Fruit fly (Drosophila melanogaster) whole organism, embryonic: ENCODE results near the gene Hecw.

Experiments used
- ATbp ChIP-seq: fragments of 200-800 bp; sonication (Bioruptor generic); optimal IDR thresholded peaks from 2 replicates; lab custom pipeline; 2017; ENCODE audit warnings: missing biosample characterization, mild to moderate bottlenecking, missing genetic modification characterization, missing genetic modification reagents
- Antp ChIP-seq: fragments of 200-800 bp; sonication (Bioruptor generic); optimal IDR thresholded peaks from 3 replicates; lab custom pipeline; 2016; ENCODE audit warnings: missing biosample characterization, missing genetic modification characterization
- Atf6 ChIP-seq: fragments of 200-800 bp; sonication (Bioruptor generic); IDR thresholded peaks from 2 replicates; pipeline ENCODE4 v1.3.6; 2022; ENCODE audit warnings: missing biosample characterization, missing genetic modification characterization
- Blimp-1 ChIP-seq: fragments of 200-800 bp; sonication (Bioruptor generic); optimal IDR thresholded peaks from 3 replicates; lab custom pipeline; 2018; ENCODE audit warnings: missing biosample characterization, missing genetic modification characterization, mild to moderate bottlenecking, moderate library complexity, missing genetic modification reagents
- CG10366 ChIP-seq: fragments of 200-800 bp; sonication (Bioruptor generic); IDR thresholded peaks from 2 replicates; pipeline ENCODE4 v1.3.6; 2022; ENCODE audit warnings: missing biosample characterization, missing genetic modification characterization
- CG10543 ChIP-seq: fragments of 200-800 bp; sonication (Bioruptor generic); optimal IDR thresholded peaks from 3 replicates; lab custom pipeline; 2017; ENCODE audit warnings: missing biosample characterization, mild to moderate bottlenecking, missing genetic modification characterization, moderate library complexity
- CG11723 ChIP-seq: fragments of 200-800 bp; sonication (Bioruptor generic); optimal IDR thresholded peaks from 2 replicates; lab custom pipeline; 2017; ENCODE audit warnings: missing biosample characterization, mild to moderate bottlenecking, missing genetic modification characterization
- CG12744 ChIP-seq: fragments of 200-800 bp; sonication (Bioruptor generic); optimal IDR thresholded peaks from 2 replicates; lab custom pipeline; 2016; ENCODE audit warnings: missing biosample characterization, missing genetic modification characterization
- CG13424 ChIP-seq: fragments of 200-800 bp; sonication (Bioruptor generic); optimal IDR thresholded peaks from 2 replicates; lab custom pipeline; 2019; ENCODE audit warnings: missing biosample characterization, mild to moderate bottlenecking, missing genetic modification characterization, moderate library complexity
- CG14014 ChIP-seq: fragments of 200-800 bp; sonication (Bioruptor generic); IDR thresholded peaks from 2 replicates; pipeline ENCODE4 v1.3.6; 2022; ENCODE audit warnings: missing biosample characterization, missing genetic modification characterization
- CG14965 ChIP-seq: fragments of 200-800 bp; sonication (Bioruptor generic); optimal IDR thresholded peaks from 2 replicates; lab custom pipeline; 2016; ENCODE audit warnings: missing biosample characterization, missing genetic modification characterization, borderline replicate concordance
- CG15269 ChIP-seq: fragments of 200-800 bp; sonication (Bioruptor generic); optimal IDR thresholded peaks from 2 replicates; lab custom pipeline; 2018; ENCODE audit warnings: missing biosample characterization, mild to moderate bottlenecking, missing genetic modification characterization, moderate library complexity
- CG15601 ChIP-seq: fragments of 200-800 bp; sonication (Bioruptor generic); optimal IDR thresholded peaks from 3 replicates; lab custom pipeline; 2019; ENCODE audit warnings: missing biosample characterization, mild to moderate bottlenecking, missing genetic modification characterization, moderate library complexity
- CG1602 ChIP-seq: fragments of 200-800 bp; sonication (Bioruptor generic); optimal IDR thresholded peaks from 3 replicates; lab custom pipeline; 2016; ENCODE audit warnings: missing biosample characterization, missing genetic modification characterization
- CG1603 ChIP-seq: fragments of 200-800 bp; sonication (Bioruptor generic); optimal IDR thresholded peaks from 2 replicates; lab custom pipeline; 2019; ENCODE audit warnings: missing biosample characterization, mild to moderate bottlenecking, missing genetic modification characterization, moderate library complexity
- CG16779 ChIP-seq: fragments of 200-800 bp; sonication (Bioruptor generic); IDR thresholded peaks from 2 replicates; pipeline ENCODE4 v1.3.6; 2022; ENCODE audit warnings: missing biosample characterization, missing genetic modification characterization
- CG18476 ChIP-seq: fragments of 200-800 bp; sonication (Bioruptor generic); optimal IDR thresholded peaks from 2 replicates; lab custom pipeline; 2016; ENCODE audit warnings: missing biosample characterization, mild to moderate bottlenecking, missing genetic modification characterization
- CG3065 ChIP-seq: fragments of 200-800 bp; sonication (Bioruptor generic); optimal IDR thresholded peaks from 2 replicates; lab custom pipeline; 2016; ENCODE audit warnings: missing biosample characterization, missing genetic modification characterization
- CG4730 ChIP-seq: fragments of 200-800 bp; sonication (Bioruptor generic); IDR thresholded peaks from 2 replicates; pipeline ENCODE4 v1.3.6; 2022; ENCODE audit warnings: missing biosample characterization, missing genetic modification characterization
- CG6689 ChIP-seq: fragments of 200-800 bp; sonication (Bioruptor generic); IDR thresholded peaks from 2 replicates; pipeline ENCODE4 v1.3.6; 2022; ENCODE audit warnings: missing biosample characterization, missing genetic modification characterization
- Dip3 ChIP-seq: fragments of 200-800 bp; sonication (Bioruptor generic); optimal IDR thresholded peaks from 3 replicates; lab custom pipeline; 2016; ENCODE audit warnings: missing biosample characterization, missing genetic modification characterization
- ERR ChIP-seq: fragments of 200-800 bp; sonication (Bioruptor generic); optimal IDR thresholded peaks from 2 replicates; lab custom pipeline; 2016; ENCODE audit warnings: missing biosample characterization, missing genetic modification characterization
- Elba2 ChIP-seq: fragments of 200-800 bp; sonication (Bioruptor generic); optimal IDR thresholded peaks from 3 replicates; lab custom pipeline; 2016; ENCODE audit warnings: missing biosample characterization, missing genetic modification characterization
- H2.0 ChIP-seq: fragments of 200-800 bp; sonication (Bioruptor generic); IDR thresholded peaks from 2 replicates; pipeline ENCODE4 v1.3.6; 2022; ENCODE audit warnings: missing biosample characterization, missing genetic modification characterization
- HLHmδ ChIP-seq: fragments of 200-800 bp; sonication (Bioruptor generic); optimal IDR thresholded peaks from 2 replicates; lab custom pipeline; 2018; ENCODE audit warnings: missing biosample characterization, mild to moderate bottlenecking, missing genetic modification characterization, moderate library complexity
- Hand ChIP-seq: fragments of 200-800 bp; sonication (Bioruptor generic); optimal IDR thresholded peaks from 2 replicates; lab custom pipeline; 2017; ENCODE audit warnings: mild to moderate bottlenecking, missing biosample characterization, missing genetic modification reagents, missing genetic modification characterization
- Hr51 ChIP-seq, 2 experiments: fragments of 200-800 bp; sonication (Bioruptor generic); optimal IDR thresholded peaks; 2 replicates in 1 of 2; 3 replicates in 1 of 2; lab custom pipeline; 2016 to 2018; ENCODE audit warnings: missing biosample characterization in 2 of 2, missing genetic modification characterization in 2 of 2, mild to moderate bottlenecking in 1 of 2, moderate library complexity in 1 of 2
- Med ChIP-seq: fragments of 200-800 bp; sonication (Bioruptor generic); peaks from one replicate; lab custom pipeline; 2016; ENCODE audit warnings: missing biosample characterization, missing genetic modification characterization, mild to moderate bottlenecking, inconsistent platforms, moderate library complexity
- Scr ChIP-seq: fragments of 200-800 bp; sonication (Bioruptor generic); IDR thresholded peaks from 2 replicates; pipeline ENCODE4 v1.3.6; 2022; ENCODE audit warnings: missing biosample characterization, missing genetic modification characterization; ENCODE audit not compliant: partially characterized antibody
- TFAM ChIP-seq: fragments of 200-800 bp; sonication (Bioruptor generic); optimal IDR thresholded peaks from 2 replicates; lab custom pipeline; 2017; ENCODE audit warnings: missing biosample characterization, missing genetic modification characterization, inconsistent platforms
- abd-A ChIP-seq: fragments of 200-800 bp; sonication (Bioruptor generic); optimal IDR thresholded peaks from 3 replicates; lab custom pipeline; 2019; ENCODE audit warnings: missing biosample characterization, mild to moderate bottlenecking, missing genetic modification characterization, moderate library complexity
- az2 ChIP-seq: fragments of 200-800 bp; sonication (Bioruptor generic); optimal IDR thresholded peaks from 3 replicates; lab custom pipeline; 2016; ENCODE audit warnings: missing biosample characterization, missing genetic modification characterization
- br ChIP-seq: fragments of >200 bp; optimal IDR thresholded peaks from 2 replicates; lab custom pipeline; 2017
- chm ChIP-seq: fragments of 200-800 bp; sonication (Bioruptor generic); IDR thresholded peaks from 2 replicates; pipeline ENCODE4 v1.3.6; 2022; ENCODE audit warnings: missing biosample characterization, missing genetic modification characterization
- disco-r ChIP-seq: fragments of 200-800 bp; sonication (Bioruptor generic); optimal IDR thresholded peaks from 2 replicates; lab custom pipeline; 2016; ENCODE audit warnings: missing biosample characterization, missing genetic modification characterization
- fd64A ChIP-seq: fragments of 200-800 bp; sonication (Bioruptor generic); optimal IDR thresholded peaks from 3 replicates; lab custom pipeline; 2018; ENCODE audit warnings: missing biosample characterization, mild to moderate bottlenecking, missing genetic modification characterization
- gem ChIP-seq: fragments of 200-800 bp; sonication (Bioruptor generic); optimal IDR thresholded peaks from 2 replicates; lab custom pipeline; 2019; ENCODE audit warnings: missing biosample characterization, mild to moderate bottlenecking, missing genetic modification characterization, moderate library complexity
- her ChIP-seq: fragments of 200-800 bp; sonication (Bioruptor generic); optimal IDR thresholded peaks from 2 replicates; lab custom pipeline; 2016; ENCODE audit warnings: missing biosample characterization, missing genetic modification characterization
- hth ChIP-seq: fragments of >200 bp; optimal IDR thresholded peaks from 2 replicates; lab custom pipeline; 2017; ENCODE audit warnings: inconsistent platforms
- ind ChIP-seq: fragments of 200-800 bp; sonication (Bioruptor generic); optimal IDR thresholded peaks from 3 replicates; lab custom pipeline; 2016; ENCODE audit warnings: missing biosample characterization, missing genetic modification characterization
- lov ChIP-seq, 2 experiments: fragments of 200-800 bp in 1 of 2; fragments of >200 bp in 1 of 2; sonication (Bioruptor generic) in 1 of 2; IDR thresholded peaks in 1 of 2; optimal IDR thresholded peaks in 1 of 2; 2 replicates in 1 of 2; 3 replicates in 1 of 2; pipeline versions ENCODE4 v1.3.6 to Lab custom; 2017 to 2022; ENCODE audit warnings: missing biosample characterization in 1 of 2, missing genetic modification characterization in 1 of 2
- mam ChIP-seq: fragments of 200-800 bp; sonication (Bioruptor generic); optimal IDR thresholded peaks from 3 replicates; lab custom pipeline; 2016; ENCODE audit warnings: missing biosample characterization, missing genetic modification characterization
- mirr ChIP-seq: fragments of 200-800 bp; sonication (Bioruptor generic); optimal IDR thresholded peaks from 3 replicates; lab custom pipeline; 2018; ENCODE audit warnings: missing biosample characterization, mild to moderate bottlenecking, missing genetic modification characterization
- nau ChIP-seq: fragments of 200-800 bp; sonication (Bioruptor generic); optimal IDR thresholded peaks from 3 replicates; lab custom pipeline; 2017; ENCODE audit warnings: missing biosample characterization, mild to moderate bottlenecking, missing genetic modification characterization, missing genetic modification reagents
- otp ChIP-seq: fragments of 200-800 bp; sonication (Bioruptor generic); IDR thresholded peaks from 3 replicates; pipeline ENCODE4, ENCODE4 v1.3.6; 2022; ENCODE audit warnings: missing biosample characterization, missing genetic modification characterization
- sisA ChIP-seq: fragments of 200-800 bp; sonication (Bioruptor generic); IDR thresholded peaks from 2 replicates; pipeline ENCODE4 v1.3.6; 2022; ENCODE audit warnings: missing biosample characterization, missing genetic modification characterization
- slbo ChIP-seq: fragments of 200-800 bp; sonication (Bioruptor generic); IDR thresholded peaks from 2 replicates; pipeline ENCODE4 v1.3.6; 2022; ENCODE audit warnings: missing biosample characterization, missing genetic modification characterization
- sr ChIP-seq: fragments of 200-800 bp; sonication (Bioruptor generic); IDR thresholded peaks from 3 replicates; pipeline ENCODE4 v1.3.6; 2022; ENCODE audit warnings: missing biosample characterization, missing genetic modification characterization
- trem ChIP-seq: fragments of 200-800 bp; optimal IDR thresholded peaks from 3 replicates; lab custom pipeline; 2019; ENCODE audit warnings: missing biosample characterization, mild to moderate bottlenecking, missing genetic modification characterization, moderate library complexity
- vfl ChIP-seq: fragments of 200-800 bp; sonication (Bioruptor generic); optimal IDR thresholded peaks from 2 replicates; lab custom pipeline; 2016; ENCODE audit warnings: missing biosample characterization, missing genetic modification characterization

Gene Hecw

dm6 chrX:9579918-9580521 lies 28.7 kb upstream of the Hecw start, which contains the start of gene LPCAT (continued):
- TF ChIP-seq CG15269, result peak; percentile 64
- TF ChIP-seq slbo (GFP tag; lab: Robert Waterston, UW), result peak; percentile 93
- peak; percentile 69 for TF ChIP-seq CG13424 (tag; lab: Kevin White, UChicago)
- TF ChIP-seq CG10543 (GFP tag; lab: Kevin White, UChicago), result peak; percentile 7
- TF ChIP-seq chm (GFP tag; lab: Robert Waterston, UW), result peak; percentile 65
- no peak for TF ChIP-seq lov (optimal IDR thresholded peaks at IDR 0.05; lab: Kevin White, UChicago)
- TF ChIP-seq lov (GFP tag; IDR thresholded peaks at IDR 0.05; lab: Robert Waterston, UW), result peak; percentile 70; the same call in 2 of the 3 replicates
- TF ChIP-seq CG1602, result peak; percentile 67
- no peak for TF ChIP-seq mirr (GFP tag; lab: Kevin White, UChicago)
- peak; percentile 58 for TF ChIP-seq CG1603 (tag; lab: Kevin White, UChicago)
- peak; percentile 64; the same call in 1 of the 2 replicates for TF ChIP-seq CG16779 (GFP tag; lab: Robert Waterston, UW)
- peak; percentile 87 for TF ChIP-seq ERR (GFP tag; lab: Kevin White, UChicago)
- peak; percentile 54 for TF ChIP-seq Blimp-1 (GFP tag; lab: Kevin White, UChicago)
- no peak for TF ChIP-seq nau (GFP tag; lab: Kevin White, UChicago)
- TF ChIP-seq Atf6 (GFP tag; lab: Robert Waterston, UW), result peak; percentile 61; the same call in 1 of the 2 replicates
- TF ChIP-seq ATbp, result no peak
- TF ChIP-seq Antp (GFP tag; lab: Kevin White, UChicago), result peak; percentile 75
- TF ChIP-seq Hand (GFP tag; lab: Kevin White, UChicago), result no peak
- TF ChIP-seq otp (GFP tag; lab: Robert Waterston, UW), result 0 out of 3 replicates have a peak, but pooled peaks have one; percentile 20
- TF ChIP-seq CG3065 (GFP tag; lab: Kevin White, UChicago), result no peak
- peak; percentile 40 for TF ChIP-seq CG15601
- no peak for TF ChIP-seq CG11723
- no peak for TF ChIP-seq CG14965 (GFP tag; lab: Kevin White, UChicago)
- TF ChIP-seq hth, result no peak
- TF ChIP-seq HLHmδ, result no peak
- peak; percentile 61 for TF ChIP-seq her (GFP tag; lab: Kevin White, UChicago)
- peak; percentile 76 for TF ChIP-seq CG10366 (GFP tag; lab: Robert Waterston, UW)
- TF ChIP-seq sisA (GFP tag; lab: Robert Waterston, UW), result peak; percentile 87
- TF ChIP-seq CG6689 (GFP tag; lab: Robert Waterston, UW), result peak; percentile 77
- TF ChIP-seq ind (GFP tag; lab: Kevin White, UChicago), result peak; percentile 85
- TF ChIP-seq CG12744, result peak; percentile 69
- TF ChIP-seq CG4730, result peak; percentile 50
- peak; percentile 2 for TF ChIP-seq Elba2 (GFP tag; lab: Kevin White, UChicago)
- TF ChIP-seq vfl (GFP tag; lab: Kevin White, UChicago), result peak; percentile 52
- peak; percentile 90 for TF ChIP-seq mam (GFP tag; lab: Kevin White, UChicago)
- TF ChIP-seq H2.0 (GFP tag; lab: Robert Waterston, UW), result peak; percentile 78
- peak; percentile 40 for TF ChIP-seq trem (tag; lab: Kevin White, UChicago)
- no peak for TF ChIP-seq TFAM (GFP tag; lab: Kevin White, UChicago)
- peak; percentile 84 for TF ChIP-seq CG14014
- peak; percentile 94 for TF ChIP-seq Med (GFP tag; lab: Kevin White, UChicago)
- peak; percentile 83 for TF ChIP-seq CG18476 (GFP tag; lab: Kevin White, UChicago)
- peak; percentile 97 for TF ChIP-seq abd-A (tag; lab: Kevin White, UChicago)
- no peak for TF ChIP-seq disco-r (GFP tag; lab: Kevin White, UChicago)
- no peak for TF ChIP-seq fd64A (GFP tag; lab: Kevin White, UChicago)
- TF ChIP-seq Hr51 (GFP tag; optimal IDR thresholded peaks at IDR 0.05; lab: Kevin White, UChicago), result peak; percentile 36 to 65
- peak; percentile 9 for TF ChIP-seq az2 (GFP tag; lab: Kevin White, UChicago)
- peak; percentile 82 for TF ChIP-seq Scr (GFP tag; lab: Robert Waterston, UW)
- TF ChIP-seq sr (GFP tag; lab: Robert Waterston, UW), result no peak; the same call in 2 of the 3 replicates
- TF ChIP-seq gem (tag; lab: Kevin White, UChicago), result peak; percentile 63
- TF ChIP-seq Dip3 (GFP tag; lab: Kevin White, UChicago), result peak; percentile 78
- TF ChIP-seq br (lab: Kevin White, UChicago), result no peak
